Worm (Caenorhabditis elegans) whole organism, L1 larva: ENCODE data around the gene B0001.3.

ENCODE experiments used
- egl-27 ChIP-seq, 2 experiments: fragments of 150-350 bp in 1 of 2; sonication (generic microtip); optimal IDR thresholded peaks; 3 replicates each; lab custom pipeline; 2017 to 2018; ENCODE audit warnings: missing biosample characterization in 2 of 2, missing genetic modification characterization in 2 of 2, missing genetic modification reagents in 2 of 2
- grh-1 ChIP-seq: fragments of 200-800 bp; sonication (Bioruptor generic); IDR thresholded peaks from 2 replicates; pipeline ENCODE4 v1.3.6; 2022; ENCODE audit warnings: missing genetic modification reagents, missing genetic modification characterization, missing compliant biosample characterization
- isw-1 ChIP-seq: fragments of 200-800 bp; sonication (Bioruptor generic); IDR thresholded peaks from 2 replicates; pipeline ENCODE4 v1.3.6; 2022; ENCODE audit warnings: missing genetic modification characterization, missing compliant biosample characterization
- mep-1 ChIP-seq: fragments of 150-350 bp; optimal IDR thresholded peaks from 2 replicates; lab custom pipeline; 2014; ENCODE audit warnings: missing biosample characterization, missing genetic modification characterization
- pqm-1 ChIP-seq: sonication (generic microtip); optimal IDR thresholded peaks from 3 replicates; lab custom pipeline; 2017; ENCODE audit warnings: missing biosample characterization, missing genetic modification characterization
- zag-1 ChIP-seq: fragments of 150-350 bp; optimal IDR thresholded peaks from 2 replicates; lab custom pipeline; 2014; ENCODE audit warnings: missing biosample characterization, missing genetic modification characterization

- TF ChIP-seq egl-27 (tag; optimal IDR thresholded peaks at IDR 0.05; lab: Kevin White, UChicago), result no peak
- TF ChIP-seq grh-1 (GFP tag; lab: Robert Waterston, UW), result no peak
- no peak for TF ChIP-seq pqm-1
- TF ChIP-seq mep-1, result peak; percentile 8
- TF ChIP-seq zag-1, result no peak
- no peak for TF ChIP-seq isw-1 (GFP tag; lab: Robert Waterston, UW)
Measured at ce11 chrIV:12113056-12113455, 32.5 kb downstream of the B0001.3 start.
